Worm (Caenorhabditis elegans) whole organism, midembryonic: ENCODE measurements around the gene pmp-2.
A peak's percentile ranks its signal among the peaks of the same experiment; 100 is the strongest.

Experiments used
- T22C8.4 ChIP-seq: fragments of 200-800 bp; sonication (Bioruptor generic); IDR thresholded peaks from 2 replicates; pipeline ENCODE4 v1.3.6; 2022; ENCODE audit warnings: missing genetic modification characterization, missing compliant biosample characterization
- flt-1 ChIP-seq: fragments of 200-800 bp; sonication (Bioruptor generic); IDR thresholded peaks from 2 replicates; pipeline ENCODE4 v1.3.6; 2022; ENCODE audit warnings: missing genetic modification characterization, missing compliant biosample characterization
- klf-2 ChIP-seq: fragments of 200-800 bp; sonication (Bioruptor generic); conservative IDR thresholded peaks from 2 replicates; pipeline ENCODE4 v1.3.6; 2022; ENCODE audit warnings: missing genetic modification reagents, missing genetic modification characterization, missing compliant biosample characterization
- med-1 ChIP-seq: sonication (generic microtip); optimal IDR thresholded peaks from 2 replicates; lab custom pipeline; 2017; ENCODE audit warnings: missing genetic modification characterization, mild to moderate bottlenecking, missing compliant biosample characterization, antibody characterized with exemption, missing genetic modification reagents; ENCODE audit not compliant: insufficient read depth
- tab-1 ChIP-seq: fragments of 200-800 bp; sonication (Bioruptor generic); IDR thresholded peaks from 2 replicates; pipeline ENCODE4 v1.3.6; 2022; ENCODE audit warnings: missing genetic modification characterization, missing compliant biosample characterization
- ztf-23 ChIP-seq: fragments of 200-800 bp; sonication (Bioruptor generic); IDR thresholded peaks from 2 replicates; pipeline ENCODE4 v1.3.6; 2022; ENCODE audit warnings: missing genetic modification reagents, missing genetic modification characterization, missing compliant biosample characterization
- ztf-29 ChIP-seq: fragments of 200-800 bp; sonication (Bioruptor generic); IDR thresholded peaks from 2 replicates; pipeline ENCODE4 v1.3.6; 2022; ENCODE audit warnings: missing genetic modification reagents, missing genetic modification characterization, missing compliant biosample characterization

DNA sequence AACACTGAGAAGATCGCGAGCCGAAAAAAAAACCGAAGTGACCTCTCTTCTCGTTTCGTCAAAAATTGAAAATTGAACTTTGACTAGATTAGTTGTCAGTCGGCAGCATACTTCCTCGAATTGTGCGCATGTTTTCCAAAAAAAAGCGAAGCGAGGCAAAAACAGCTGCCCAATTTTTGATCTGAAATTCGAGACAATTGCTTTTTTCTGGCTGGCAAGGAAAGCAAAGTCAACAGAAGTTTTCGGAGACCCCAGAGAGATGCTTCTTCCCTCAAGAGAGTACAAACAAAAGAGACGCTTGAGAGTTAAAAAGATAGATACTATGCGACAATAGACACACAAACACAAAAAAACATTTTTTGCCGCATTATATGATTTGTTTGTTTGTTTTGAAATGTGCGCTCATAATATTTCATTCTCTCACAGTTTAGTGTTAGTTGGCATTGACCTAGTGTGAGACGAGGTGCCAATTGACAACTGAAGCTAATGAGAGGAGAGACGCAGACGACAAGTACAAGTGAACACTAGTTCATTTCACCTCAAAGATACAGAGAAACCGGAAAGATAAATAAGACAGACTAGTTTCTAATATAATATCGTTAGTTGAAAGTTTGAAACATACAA is 51.5 kb downstream of the pmp-2 start:
- TF ChIP-seq klf-2 (no peak), T22C8.4 (GFP tag; lab: Robert Waterston, UW) (no peak), med-1 (GFP tag; lab: Kevin White, UChicago) (no peak), flt-1 (no peak), ztf-29 (GFP tag; lab: Robert Waterston, UW) (no peak), ztf-23 (GFP tag; lab: Robert Waterston, UW) (0 out of 2 replicates have a peak, but pooled peaks have one; percentile 66), tab-1 (GFP tag; lab: Robert Waterston, UW) (no peak)
